Fruit fly (Drosophila melanogaster) Kc167 (cell line): ENCODE data around the gene CG15373.

Source experiments
- Sin3A ChIP-seq: fragments of >200 bp; optimal IDR thresholded peaks from 2 replicates; lab custom pipeline; 2018; ENCODE audit warnings: missing external identifiers
- h ChIP-seq: fragments of >200 bp; optimal IDR thresholded peaks from 3 replicates; lab custom pipeline; 2018; ENCODE audit warnings: missing external identifiers
- insv ChIP-seq: fragments of >200 bp; optimal IDR thresholded peaks from 3 replicates; lab custom pipeline; 2018; ENCODE audit warnings: missing external identifiers
- psq ChIP-seq: fragments of >200 bp; optimal IDR thresholded peaks from 2 replicates; lab custom pipeline; 2017; ENCODE audit warnings: missing external identifiers
- ttk ChIP-seq: sonication (Bioruptor generic); optimal IDR thresholded peaks from 2 replicates; lab custom pipeline; 2017; ENCODE audit warnings: missing external identifiers

DNA sequence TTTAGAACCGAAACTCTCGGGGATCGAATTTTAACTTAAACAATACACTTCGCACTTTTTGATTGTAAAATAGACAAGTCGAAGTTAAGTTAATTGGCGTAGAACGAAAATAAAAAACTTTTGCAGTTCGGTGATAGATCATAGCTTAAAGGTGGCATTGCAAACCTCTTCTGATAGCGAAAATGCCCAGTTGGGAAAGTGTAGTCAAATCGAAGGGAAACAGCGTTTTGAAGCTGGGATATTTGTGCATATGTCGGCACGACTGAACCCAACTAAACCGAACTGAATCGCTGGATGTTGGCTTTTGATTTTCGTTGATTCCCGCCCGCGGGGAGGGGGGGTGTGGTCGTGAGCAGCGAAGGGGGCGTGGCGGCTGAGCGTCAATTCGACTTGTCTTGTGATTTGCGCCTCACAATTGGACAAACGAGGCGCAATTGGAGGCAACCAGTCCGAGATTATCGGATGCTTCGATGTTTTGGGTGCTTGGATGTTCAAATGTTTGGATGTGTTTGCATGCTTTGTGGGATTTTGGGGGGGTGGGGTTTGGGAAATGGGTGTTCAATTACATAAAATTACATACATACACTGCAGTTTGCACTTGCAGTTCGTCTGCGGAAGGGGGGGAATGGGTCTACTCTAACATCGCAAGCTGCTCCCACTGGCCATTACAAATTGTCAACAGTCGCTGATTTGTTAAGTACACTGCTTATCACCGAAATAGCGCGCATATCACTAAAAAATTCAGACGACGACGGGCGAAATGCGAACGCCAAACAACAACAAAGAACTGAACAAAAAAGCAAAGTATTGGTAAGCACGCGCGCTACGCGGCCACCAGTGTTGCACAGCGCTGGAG lies 41.1 kb downstream of the CG15373 start:
- TF ChIP-seq insv (lab: Kevin White, UChicago) (no peak), h (no peak), psq (lab: Kevin White, UChicago) (no peak), ttk (no peak), Sin3A (lab: Kevin White, UChicago) (no peak)
